Fruit fly (Drosophila melanogaster) Kc167 (cell line): Measurements from ENCODE around the gene Pif1B.

Experiments used
- Myc ChIP-seq: fragments of >200 bp; optimal IDR thresholded peaks from 2 replicates; lab custom pipeline; 2017; ENCODE audit warnings: missing external identifiers
- Sin3A ChIP-seq: fragments of >200 bp; optimal IDR thresholded peaks from 2 replicates; lab custom pipeline; 2018; ENCODE audit warnings: missing external identifiers
- h ChIP-seq: fragments of >200 bp; optimal IDR thresholded peaks from 3 replicates; lab custom pipeline; 2018; ENCODE audit warnings: missing external identifiers
- insv ChIP-seq: fragments of >200 bp; optimal IDR thresholded peaks from 3 replicates; lab custom pipeline; 2018; ENCODE audit warnings: missing external identifiers
- psq ChIP-seq: fragments of >200 bp; optimal IDR thresholded peaks from 2 replicates; lab custom pipeline; 2017; ENCODE audit warnings: missing external identifiers
- ttk ChIP-seq: sonication (Bioruptor generic); optimal IDR thresholded peaks from 2 replicates; lab custom pipeline; 2017; ENCODE audit warnings: missing external identifiers

Gene Pif1B

dm6 chr3R:8809712-8810111 lies 8.7 kb upstream of the Pif1B start:
- TF ChIP-seq h = no peak
- TF ChIP-seq Sin3A (lab: Kevin White, UChicago) = no peak
- no peak for TF ChIP-seq insv (lab: Kevin White, UChicago)
- TF ChIP-seq Myc (lab: Kevin White, UChicago) = no peak
- TF ChIP-seq psq (lab: Kevin White, UChicago) = no peak
- TF ChIP-seq ttk (lab: Kevin White, UChicago) = no peak

- TF ChIP-seq h (no peak), Myc (lab: Kevin White, UChicago) (no peak), psq (lab: Kevin White, UChicago) (no peak), insv (lab: Kevin White, UChicago) (no peak), Sin3A (lab: Kevin White, UChicago) (no peak), ttk (lab: Kevin White, UChicago) (no peak)
These were observed 7.5 kb upstream of the Pif1B start for dm6 chr3R:8808518-8808921.

dm6 chr3R:8807831-8808517 lies 7.0 kb upstream of the Pif1B start:
- TF ChIP-seq ttk (lab: Kevin White, UChicago) (no peak), Sin3A (lab: Kevin White, UChicago) (no peak), psq (lab: Kevin White, UChicago) (no peak), Myc (lab: Kevin White, UChicago) (no peak), h (no peak), insv (lab: Kevin White, UChicago) (no peak)

dm6 chr3R:8807048-8807447 lies 6.1 kb upstream of the Pif1B start:
- TF ChIP-seq h (no peak), ttk (lab: Kevin White, UChicago) (no peak), Sin3A (lab: Kevin White, UChicago) (no peak), insv (lab: Kevin White, UChicago) (no peak), Myc (lab: Kevin White, UChicago) (no peak), psq (lab: Kevin White, UChicago) (no peak)

dm6 chr3R:8806638-8807037 lies 5.7 kb upstream of the Pif1B start:
- TF ChIP-seq ttk (lab: Kevin White, UChicago) (no peak), Sin3A (lab: Kevin White, UChicago) (no peak), Myc (lab: Kevin White, UChicago) (no peak), insv (lab: Kevin White, UChicago) (no peak), psq (lab: Kevin White, UChicago) (no peak), h (no peak)

dm6 chr3R:8806104-8806503 lies 5.1 kb upstream of the Pif1B start, which contains the start of gene hng2:
hng2 (plus strand) TSS chr3R:8806322.
- TF ChIP-seq psq (lab: Kevin White, UChicago) (no peak), Myc (lab: Kevin White, UChicago) (no peak), ttk (lab: Kevin White, UChicago) (no peak), h (no peak), insv (lab: Kevin White, UChicago) (no peak), Sin3A (lab: Kevin White, UChicago) (no peak)

dm6 chr3R:8805388-8805852 lies 4.4 kb upstream of the Pif1B start, which contains the start of gene CG9839:
CG9839 (minus strand) TSS chr3R:8805802.
- TF ChIP-seq Myc (lab: Kevin White, UChicago) (no peak), psq (lab: Kevin White, UChicago) (no peak)

- TF ChIP-seq ttk (lab: Kevin White, UChicago) (no peak), insv (lab: Kevin White, UChicago) (no peak), h (no peak), Myc (lab: Kevin White, UChicago) (no peak), psq (lab: Kevin White, UChicago) (no peak)
These were observed 1.1 kb downstream of the Pif1B start for dm6 chr3R:8799866-8800265.

dm6 chr3R:8798332-8798731 lies 2.6 kb downstream of the Pif1B start:
- TF ChIP-seq Sin3A (lab: Kevin White, UChicago) (no peak), Myc (lab: Kevin White, UChicago) (no peak)

- no peak for TF ChIP-seq Myc (lab: Kevin White, UChicago)
- TF ChIP-seq insv (lab: Kevin White, UChicago) = no peak
- no peak for TF ChIP-seq Sin3A (lab: Kevin White, UChicago)
- no peak for TF ChIP-seq psq (lab: Kevin White, UChicago)
- TF ChIP-seq ttk (lab: Kevin White, UChicago) = no peak
- no peak for TF ChIP-seq h
These were observed 6.6 kb downstream of the Pif1B start, which contains the start of gene Ir85a for dm6 chr3R:8794384-8794783. Ir85a (plus strand) TSS chr3R:8794684.

- TF ChIP-seq h = no peak
- TF ChIP-seq Myc (lab: Kevin White, UChicago) = no peak
These were observed 7.2 kb downstream of the Pif1B start for dm6 chr3R:8793726-8794125.

- TF ChIP-seq h = no peak
- TF ChIP-seq psq (lab: Kevin White, UChicago) = no peak
- TF ChIP-seq ttk (lab: Kevin White, UChicago) = no peak
- no peak for TF ChIP-seq Sin3A (lab: Kevin White, UChicago)
- TF ChIP-seq Myc (lab: Kevin White, UChicago) = no peak
- TF ChIP-seq insv (lab: Kevin White, UChicago) = no peak
These were observed 8.4 kb downstream of the Pif1B start for dm6 chr3R:8792463-8793175.
